Fruit fly (Drosophila melanogaster) whole organism, prepupa: ENCODE data around the gene CG8173.

ENCODE experiments used
- Blimp-1 ChIP-seq: fragments of 200-800 bp; sonication (Bioruptor generic); optimal IDR thresholded peaks from 3 replicates; lab custom pipeline; 2017; ENCODE audit warnings: missing biosample characterization, missing genetic modification characterization, mild to moderate bottlenecking, moderate library complexity, missing genetic modification reagents
- CG10631 ChIP-seq: fragments of 200-800 bp; sonication (Bioruptor generic); optimal IDR thresholded peaks from 2 replicates; lab custom pipeline; 2016; ENCODE audit warnings: missing biosample characterization, missing genetic modification characterization
- CG10669 ChIP-seq: fragments of 200-800 bp; sonication (Bioruptor generic); optimal IDR thresholded peaks from 3 replicates; lab custom pipeline; 2018; ENCODE audit warnings: missing biosample characterization, mild to moderate bottlenecking, missing genetic modification characterization, moderate library complexity
- CG11294 ChIP-seq: fragments of 200-800 bp; sonication (Bioruptor generic); IDR thresholded peaks from 2 replicates; pipeline ENCODE4 v1.3.6; 2022; ENCODE audit warnings: missing biosample characterization, missing genetic modification characterization
- CG11762 ChIP-seq: fragments of 200-800 bp; sonication (Bioruptor generic); optimal IDR thresholded peaks from 3 replicates; lab custom pipeline; 2016; ENCODE audit warnings: missing biosample characterization, missing genetic modification characterization; ENCODE audit not compliant: insufficient read depth
- CG15336 ChIP-seq: fragments of 200-800 bp; sonication (Bioruptor generic); IDR thresholded peaks from 2 replicates; pipeline ENCODE4 v1.3.6; 2022; ENCODE audit warnings: missing biosample characterization, missing genetic modification characterization
- CG16779 ChIP-seq: fragments of 200-800 bp; sonication (Bioruptor generic); optimal IDR thresholded peaks from 3 replicates; lab custom pipeline; 2017; ENCODE audit warnings: missing biosample characterization, mild to moderate bottlenecking, missing genetic modification characterization
- CG31627 ChIP-seq: fragments of 200-800 bp; sonication (Bioruptor generic); optimal IDR thresholded peaks from 3 replicates; lab custom pipeline; 2016; ENCODE audit warnings: missing biosample characterization, missing genetic modification characterization
- CG32006 ChIP-seq: fragments of 200-800 bp; sonication (Bioruptor generic); optimal IDR thresholded peaks from 3 replicates; lab custom pipeline; 2017; ENCODE audit warnings: missing biosample characterization, mild to moderate bottlenecking, missing genetic modification characterization
- CG34406 ChIP-seq: fragments of 200-800 bp; sonication (Bioruptor generic); optimal IDR thresholded peaks from 3 replicates; lab custom pipeline; 2016; ENCODE audit warnings: missing biosample characterization, missing genetic modification characterization
- CG6276 ChIP-seq: fragments of 200-800 bp; sonication (Bioruptor generic); optimal IDR thresholded peaks from 2 replicates; lab custom pipeline; 2017; ENCODE audit warnings: missing biosample characterization, mild to moderate bottlenecking, missing genetic modification characterization
- CG6792 ChIP-seq: fragments of 200-800 bp; sonication (Bioruptor generic); optimal IDR thresholded peaks from 3 replicates; lab custom pipeline; 2016; ENCODE audit warnings: missing biosample characterization, missing genetic modification characterization
- CG6808 ChIP-seq: fragments of 200-800 bp; sonication (Bioruptor generic); optimal IDR thresholded peaks from 3 replicates; lab custom pipeline; 2017; ENCODE audit warnings: missing biosample characterization, missing genetic modification characterization, mild to moderate bottlenecking, moderate library complexity, missing genetic modification reagents
- CG6854 ChIP-seq: fragments of 200-800 bp; sonication (Bioruptor generic); optimal IDR thresholded peaks from 2 replicates; lab custom pipeline; 2017; ENCODE audit warnings: missing biosample characterization, mild to moderate bottlenecking, missing genetic modification characterization
- CG7368 ChIP-seq: fragments of 200-800 bp; sonication (Bioruptor generic); optimal IDR thresholded peaks from 3 replicates; lab custom pipeline; 2016; ENCODE audit warnings: missing biosample characterization, missing genetic modification characterization
- CG8119 ChIP-seq: fragments of 200-800 bp; sonication (Bioruptor generic); IDR thresholded peaks from 3 replicates; pipeline ENCODE4 v1.3.6; 2022; ENCODE audit warnings: missing biosample characterization, missing genetic modification characterization
- CG8319 ChIP-seq: fragments of 200-800 bp; sonication (Bioruptor generic); optimal IDR thresholded peaks from 3 replicates; lab custom pipeline; 2016; ENCODE audit warnings: missing biosample characterization, missing genetic modification characterization
- CG8632 ChIP-seq: fragments of 200-800 bp; sonication (Bioruptor generic); optimal IDR thresholded peaks from 3 replicates; lab custom pipeline; 2016; ENCODE audit warnings: missing biosample characterization, missing genetic modification characterization
- CG9139 ChIP-seq: fragments of 200-800 bp; sonication (Bioruptor generic); optimal IDR thresholded peaks from 3 replicates; lab custom pipeline; 2017; ENCODE audit warnings: missing biosample characterization, mild to moderate bottlenecking, missing genetic modification characterization
- Eip75B ChIP-seq: fragments of 200-800 bp; sonication (Bioruptor generic); optimal IDR thresholded peaks from 3 replicates; lab custom pipeline; 2016; ENCODE audit warnings: missing biosample characterization, missing genetic modification characterization
- Eip78C ChIP-seq: fragments of 200-800 bp; sonication (Bioruptor generic); peaks from one replicate; lab custom pipeline; 2016; ENCODE audit warnings: missing biosample characterization, missing genetic modification characterization
- Eip93F ChIP-seq: fragments of 200-800 bp; sonication (Bioruptor generic); optimal IDR thresholded peaks from 2 replicates; lab custom pipeline; 2016; ENCODE audit warnings: missing biosample characterization, mild to moderate bottlenecking, missing genetic modification characterization
- Ets21C ChIP-seq: fragments of 200-800 bp; sonication (Bioruptor generic); optimal IDR thresholded peaks from 3 replicates; lab custom pipeline; 2016; ENCODE audit warnings: missing biosample characterization, missing genetic modification characterization
- Ets96B ChIP-seq: fragments of 200-800 bp; optimal IDR thresholded peaks from 2 replicates; lab custom pipeline; 2019; ENCODE audit warnings: missing biosample characterization, mild to moderate bottlenecking, missing genetic modification characterization, moderate library complexity
- Gug ChIP-seq: fragments of 200-800 bp; sonication (Bioruptor generic); IDR thresholded peaks from 2 replicates; pipeline ENCODE4 v1.3.6; 2022; ENCODE audit warnings: missing biosample characterization, missing genetic modification characterization
- Hr39 ChIP-seq: fragments of 200-800 bp; sonication (Bioruptor generic); optimal IDR thresholded peaks from 2 replicates; lab custom pipeline; 2016; ENCODE audit warnings: missing biosample characterization, missing genetic modification characterization
- Hr4 ChIP-seq: fragments of 200-800 bp; sonication (Bioruptor generic); optimal IDR thresholded peaks from 3 replicates; lab custom pipeline; 2016; ENCODE audit warnings: missing biosample characterization, missing genetic modification characterization
- Lpt ChIP-seq: fragments of 200-800 bp; sonication (Bioruptor generic); optimal IDR thresholded peaks from 3 replicates; lab custom pipeline; 2016; ENCODE audit warnings: missing biosample characterization, missing genetic modification characterization
- Met ChIP-seq: fragments of 200-800 bp; sonication (Bioruptor generic); optimal IDR thresholded peaks from 3 replicates; lab custom pipeline; 2016; ENCODE audit warnings: missing biosample characterization, missing genetic modification characterization
- OdsH ChIP-seq: fragments of 200-800 bp; sonication (Bioruptor generic); optimal IDR thresholded peaks from 3 replicates; lab custom pipeline; 2016; ENCODE audit warnings: missing biosample characterization, missing genetic modification characterization
- Smox ChIP-seq: fragments of 200-800 bp; sonication (Bioruptor generic); optimal IDR thresholded peaks from 3 replicates; lab custom pipeline; 2016; ENCODE audit warnings: missing biosample characterization, missing genetic modification characterization
- Sox102F ChIP-seq: fragments of 200-800 bp; sonication (Bioruptor generic); optimal IDR thresholded peaks from 2 replicates; lab custom pipeline; 2016; ENCODE audit warnings: missing biosample characterization, mild to moderate bottlenecking, missing genetic modification characterization
- Sox14 ChIP-seq: fragments of 200-800 bp; sonication (Bioruptor generic); optimal IDR thresholded peaks from 3 replicates; lab custom pipeline; 2016; ENCODE audit warnings: missing biosample characterization, missing genetic modification characterization
- Sox15 ChIP-seq: fragments of 200-800 bp; sonication (Bioruptor generic); optimal IDR thresholded peaks from 3 replicates; lab custom pipeline; 2016; ENCODE audit warnings: missing biosample characterization, missing genetic modification characterization
- cyc ChIP-seq: fragments of 200-800 bp; sonication (Bioruptor generic); optimal IDR thresholded peaks from 3 replicates; lab custom pipeline; 2016; ENCODE audit warnings: missing biosample characterization, missing genetic modification characterization
- dac ChIP-seq: fragments of 200-800 bp; sonication (Bioruptor generic); optimal IDR thresholded peaks from 2 replicates; lab custom pipeline; 2017; ENCODE audit warnings: missing biosample characterization, mild to moderate bottlenecking, missing genetic modification characterization
- dsx ChIP-seq: fragments of 200-800 bp; optimal IDR thresholded peaks from 3 replicates; lab custom pipeline; 2019; ENCODE audit warnings: missing biosample characterization, mild to moderate bottlenecking, missing genetic modification characterization, moderate library complexity; ENCODE audit not compliant: poor library complexity, severe bottlenecking
- eg ChIP-seq: fragments of 200-800 bp; sonication (Bioruptor generic); IDR thresholded peaks from 3 replicates; pipeline ENCODE4 v1.3.6; 2022; ENCODE audit warnings: missing biosample characterization, missing genetic modification characterization
- esn ChIP-seq: fragments of 200-800 bp; sonication (Bioruptor generic); optimal IDR thresholded peaks from 2 replicates; lab custom pipeline; 2016; ENCODE audit warnings: missing biosample characterization, mild to moderate bottlenecking, missing genetic modification characterization, moderate library complexity
- fd59A ChIP-seq: fragments of 200-800 bp; sonication (Bioruptor generic); optimal IDR thresholded peaks from 2 replicates; lab custom pipeline; 2017; ENCODE audit warnings: missing biosample characterization, mild to moderate bottlenecking, missing genetic modification characterization, missing genetic modification reagents
- fd85E ChIP-seq: fragments of 200-800 bp; sonication (Bioruptor generic); optimal IDR thresholded peaks from 3 replicates; lab custom pipeline; 2016; ENCODE audit warnings: missing biosample characterization, missing genetic modification characterization
- fkh ChIP-seq: fragments of 200-800 bp; sonication (Bioruptor generic); optimal IDR thresholded peaks from 3 replicates; lab custom pipeline; 2017; ENCODE audit warnings: missing biosample characterization, mild to moderate bottlenecking, missing genetic modification characterization, moderate library complexity
- lz ChIP-seq: fragments of 200-800 bp; sonication (Bioruptor generic); optimal IDR thresholded peaks from 3 replicates; lab custom pipeline; 2016; ENCODE audit warnings: missing biosample characterization, missing genetic modification characterization
- salr ChIP-seq, 2 experiments: fragments of 200-800 bp; sonication (Bioruptor generic); optimal IDR thresholded peaks; 3 replicates each; lab custom pipeline; 2016 to 2018; ENCODE audit warnings: missing biosample characterization in 2 of 2, missing genetic modification characterization in 2 of 2, mild to moderate bottlenecking in 1 of 2
- spab ChIP-seq: fragments of 200-800 bp; sonication (Bioruptor generic); optimal IDR thresholded peaks from 2 replicates; lab custom pipeline; 2017; ENCODE audit warnings: missing biosample characterization, mild to moderate bottlenecking, missing genetic modification characterization, missing genetic modification reagents
- ss ChIP-seq, 2 experiments: fragments of 200-800 bp; sonication (Bioruptor generic); optimal IDR thresholded peaks; 2 replicates in 1 of 2; 3 replicates in 1 of 2; lab custom pipeline; 2017 to 2018; ENCODE audit warnings: mild to moderate bottlenecking in 2 of 2, missing biosample characterization in 2 of 2, missing genetic modification characterization in 2 of 2, moderate library complexity in 1 of 2
- svp ChIP-seq: fragments of 200-800 bp; sonication (Bioruptor generic); peaks from one replicate; lab custom pipeline; 2016; ENCODE audit warnings: missing biosample characterization, missing genetic modification characterization
- topi ChIP-seq: fragments of 200-800 bp; sonication (Bioruptor generic); optimal IDR thresholded peaks from 3 replicates; lab custom pipeline; 2016; ENCODE audit warnings: missing biosample characterization, missing genetic modification characterization

The CG8173 gene

dm6 chrX:17728338-17728737, 18.9 kb upstream of the CG8173 start (continued):
- TF ChIP-seq dsx (GFP tag; lab: Kevin White, UChicago) (peak; percentile 86), fd85E (GFP tag; lab: Kevin White, UChicago) (no peak), Met (GFP tag; lab: Kevin White, UChicago) (no peak), eg (peak; percentile 28; the same call in 1 of the 3 replicates), Ets96B (tag; lab: Kevin White, UChicago) (no peak)

- TF ChIP-seq spab (GFP tag; lab: Kevin White, UChicago) = no peak
- peak; percentile 49 for TF ChIP-seq esn (GFP tag; lab: Kevin White, UChicago)
- no peak for TF ChIP-seq CG9139 (GFP tag; lab: Kevin White, UChicago)
- peak; percentile 33 for TF ChIP-seq CG31627 (GFP tag; lab: Kevin White, UChicago)
- TF ChIP-seq Ets21C = no peak
- TF ChIP-seq CG32006 (GFP tag; lab: Kevin White, UChicago) = peak; percentile 70
- peak; percentile 49 for TF ChIP-seq Lpt (GFP tag; lab: Kevin White, UChicago)
- TF ChIP-seq CG8319 = peak; percentile 51
- TF ChIP-seq CG6854 = no peak
- TF ChIP-seq Hr39 = peak; percentile 32
- peak; percentile 71 for TF ChIP-seq CG10669 (GFP tag; lab: Kevin White, UChicago)
- TF ChIP-seq CG8119 (GFP tag; lab: Robert Waterston, UW) = peak; percentile 77
- peak; percentile 61 for TF ChIP-seq CG6276 (GFP tag; lab: Kevin White, UChicago)
- TF ChIP-seq fd85E (GFP tag; lab: Kevin White, UChicago) = no peak
- TF ChIP-seq dac = peak; percentile 24
- peak in 1 of 2 experiments; percentile 39 for TF ChIP-seq salr (GFP tag; optimal IDR thresholded peaks at IDR 0.05; lab: Kevin White, UChicago)
- TF ChIP-seq svp (GFP tag; lab: Kevin White, UChicago) = peak; percentile 78
- TF ChIP-seq Sox15 (GFP tag; lab: Kevin White, UChicago) = peak; percentile 47
- TF ChIP-seq CG6808 (GFP tag; lab: Kevin White, UChicago) = no peak
- TF ChIP-seq dsx (GFP tag; lab: Kevin White, UChicago) = peak; percentile 29
- peak; percentile 45 for TF ChIP-seq lz
- TF ChIP-seq Eip78C = peak; percentile 89
- peak; percentile 61 for TF ChIP-seq CG11294 (GFP tag; lab: Robert Waterston, UW)
- TF ChIP-seq CG10631 = peak; percentile 57
- peak; percentile 83 for TF ChIP-seq eg
- TF ChIP-seq Eip75B = peak; percentile 52
- TF ChIP-seq OdsH (GFP tag; lab: Kevin White, UChicago) = peak; percentile 60
- peak; percentile 55 for TF ChIP-seq topi (GFP tag; lab: Kevin White, UChicago)
- TF ChIP-seq CG11762 (GFP tag; lab: Kevin White, UChicago) = peak; percentile 34
- no peak for TF ChIP-seq CG16779 (tag; lab: Kevin White, UChicago)
- peak in 1 of 2 experiments; percentile 34 for TF ChIP-seq ss (GFP tag; optimal IDR thresholded peaks at IDR 0.05; lab: Kevin White, UChicago)
- peak; percentile 47 for TF ChIP-seq Smox (GFP tag; lab: Kevin White, UChicago)
- no peak for TF ChIP-seq fkh
- TF ChIP-seq CG15336 (GFP tag; lab: Robert Waterston, UW) = peak; percentile 81
- no peak for TF ChIP-seq Sox102F (GFP tag; lab: Kevin White, UChicago)
- TF ChIP-seq CG8632 (GFP tag; lab: Kevin White, UChicago) = peak; percentile 49
- TF ChIP-seq Gug (GFP tag; lab: Robert Waterston, UW) = peak; percentile 53
- peak; percentile 16 for TF ChIP-seq CG7368 (GFP tag; lab: Kevin White, UChicago)
- TF ChIP-seq CG6792 (GFP tag; lab: Kevin White, UChicago) = peak; percentile 53
- no peak for TF ChIP-seq Eip93F (GFP tag; lab: Kevin White, UChicago)
- no peak for TF ChIP-seq Blimp-1 (GFP tag; lab: Kevin White, UChicago)
- TF ChIP-seq Sox14 (GFP tag; lab: Kevin White, UChicago) = no peak
- peak; percentile 76 for TF ChIP-seq Hr4 (GFP tag; lab: Kevin White, UChicago)
- TF ChIP-seq fd59A (GFP tag; lab: Kevin White, UChicago) = no peak
- TF ChIP-seq cyc (GFP tag; lab: Kevin White, UChicago) = peak; percentile 58
- TF ChIP-seq CG34406 (GFP tag; lab: Kevin White, UChicago) = peak; percentile 48
These were observed 17.2 kb upstream of the CG8173 start for dm6 chrX:17726551-17727180.
